Fruit fly (Drosophila melanogaster): Measurements from ENCODE around the gene Hyls1.

DNA sequence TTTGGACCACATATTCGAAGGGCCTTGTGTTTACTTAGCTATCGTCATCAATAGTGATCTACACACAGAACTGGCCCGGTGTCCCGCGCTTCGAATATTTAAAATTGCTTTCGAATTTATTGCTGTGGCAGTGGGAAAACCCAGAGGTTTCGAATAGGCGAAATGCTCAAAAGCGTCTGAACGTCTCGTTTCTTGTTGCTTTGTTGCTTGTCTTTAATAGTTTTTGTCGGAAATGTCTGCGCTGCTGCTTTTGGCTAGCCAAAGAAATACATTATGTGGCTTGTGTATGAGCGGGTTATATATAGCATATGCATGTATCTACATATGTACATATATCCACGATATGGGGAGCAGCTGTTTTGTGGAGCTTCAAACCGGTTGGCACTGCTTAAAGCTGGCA lies 31.2 kb downstream of the Hyls1 start:
- TF ChIP-seq D1 (tag; optimal IDR thresholded peaks at IDR 0.05) (no peak), gl (tag; optimal IDR thresholded peaks at IDR 0.05) (no peak), Pif1A (GFP tag; optimal IDR thresholded peaks at IDR 0.05) (no peak)

Data from whole organism, pupa.